Fruit fly (Drosophila melanogaster): ENCODE measurements around the gene CG32832.

- no peak for TF ChIP-seq h (GFP tag; optimal IDR thresholded peaks at IDR 0.05)
- TF ChIP-seq Sp1 (GFP tag; optimal IDR thresholded peaks at IDR 0.05), result no peak
- TF ChIP-seq jim (GFP tag; optimal IDR thresholded peaks at IDR 0.05), result no peak
- no peak for TF ChIP-seq dl (GFP tag; optimal IDR thresholded peaks at IDR 0.05; ENCODE audit: insufficient read depth in 1 of 2, partially characterized antibody in 2 of 2)
- TF ChIP-seq pan (optimal IDR thresholded peaks at IDR 0.05), result no peak
- no peak for TF ChIP-seq woc (GFP tag; optimal IDR thresholded peaks at IDR 0.05)
These were observed 33.9 kb downstream of the CG32832 start for dm6 chr2L:16845179-16845578.
